Worm (Caenorhabditis elegans) whole organism, young adult: ENCODE measurements around the gene tiar-2.

Source experiments
- B0035.1 ChIP-seq: sonication (generic microtip); optimal IDR thresholded peaks from 2 replicates; lab custom pipeline; 2016; ENCODE audit warnings: missing genetic modification characterization, mild to moderate bottlenecking, missing compliant biosample characterization, missing genotype, missing genetic modification reagents
- B0261.1 ChIP-seq: sonication (generic microtip); optimal IDR thresholded peaks from 2 replicates; lab custom pipeline; 2016; ENCODE audit warnings: mild to moderate bottlenecking, missing genetic modification characterization, moderate library complexity, missing compliant biosample characterization
- B0336.3 ChIP-seq: fragments of 200-800 bp; sonication (Bioruptor generic); IDR thresholded peaks from 2 replicates; pipeline ENCODE4 v1.3.6; 2022; ENCODE audit warnings: missing genetic modification characterization, missing compliant biosample characterization
- F10E7.11 ChIP-seq: sonication (generic microtip); optimal IDR thresholded peaks from 2 replicates; lab custom pipeline; 2017; ENCODE audit warnings: mild to moderate bottlenecking, missing genetic modification characterization, moderate library complexity, missing compliant biosample characterization
- F49E8.2 ChIP-seq: sonication (generic microtip); optimal IDR thresholded peaks from 3 replicates; lab custom pipeline; 2017; ENCODE audit warnings: missing genetic modification characterization, mild to moderate bottlenecking, missing compliant biosample characterization, antibody characterized with exemption, moderate library complexity; ENCODE audit not compliant: insufficient read depth
- F55B11.4 ChIP-seq: sonication (generic microtip); optimal IDR thresholded peaks from 2 replicates; lab custom pipeline; 2016; ENCODE audit warnings: missing compliant biosample characterization, missing genetic modification characterization, borderline replicate concordance; ENCODE audit not compliant: insufficient read depth
- K12H6.12 ChIP-seq: fragments of 200-800 bp; sonication (Bioruptor generic); optimal IDR thresholded peaks from 2 replicates; lab custom pipeline; 2018; ENCODE audit warnings: mild to moderate bottlenecking, missing genetic modification characterization, missing compliant biosample characterization
- T07F8.4 ChIP-seq: sonication (generic microtip); optimal IDR thresholded peaks from 2 replicates; lab custom pipeline; 2016; ENCODE audit warnings: mild to moderate bottlenecking, missing genetic modification characterization, moderate library complexity, missing compliant biosample characterization
- Y53F4B.3 ChIP-seq: fragments of 200-800 bp; sonication (Bioruptor generic); IDR thresholded peaks from 2 replicates; pipeline ENCODE4 v1.3.6; 2022; ENCODE audit warnings: missing genetic modification reagents, missing genetic modification characterization, missing compliant biosample characterization
- Y53G8AR.9 ChIP-seq: fragments of 200-800 bp; sonication (Bioruptor generic); conservative IDR thresholded peaks from 2 replicates; pipeline ENCODE4 v1.3.6; 2022; ENCODE audit warnings: missing genetic modification reagents, missing genetic modification characterization, missing compliant biosample characterization
- Y56A3A.18 ChIP-seq: fragments of 200-800 bp; sonication (Bioruptor generic); IDR thresholded peaks from 2 replicates; pipeline ENCODE4 v1.3.6; 2022; ENCODE audit warnings: missing genetic modification reagents, missing genetic modification characterization, missing compliant biosample characterization
- Y67H2A.10 ChIP-seq: fragments of 200-800 bp; sonication (Bioruptor generic); conservative IDR thresholded peaks from 2 replicates; pipeline ENCODE4 v1.3.6; 2022; ENCODE audit warnings: missing genetic modification reagents, missing genetic modification characterization, missing compliant biosample characterization
- Y95B8A.8 ChIP-seq: fragments of 200-800 bp; sonication (Bioruptor generic); IDR thresholded peaks from 2 replicates; pipeline ENCODE4 v1.3.6; 2022; ENCODE audit warnings: missing genetic modification reagents, missing genetic modification characterization, missing compliant biosample characterization
- atf-7 ChIP-seq: sonication (generic microtip); optimal IDR thresholded peaks from 2 replicates; lab custom pipeline; 2017; ENCODE audit warnings: mild to moderate bottlenecking, missing genetic modification characterization, missing compliant biosample characterization
- bed-2 ChIP-seq: fragments of 200-800 bp; sonication (Bioruptor generic); IDR thresholded peaks from 2 replicates; pipeline ENCODE4 v1.3.6; 2022; ENCODE audit warnings: missing genetic modification reagents, missing genetic modification characterization, missing compliant biosample characterization
- cebp-1 ChIP-seq, 2 experiments: fragments of 200-800 bp in 1 of 2; sonication (Bioruptor generic) in 1 of 2; sonication (generic microtip) in 1 of 2; IDR thresholded peaks in 1 of 2; optimal IDR thresholded peaks in 1 of 2; 2 replicates each; pipeline versions ENCODE4 v1.3.6 to Lab custom; 2017 to 2022; ENCODE audit warnings: missing compliant biosample characterization in 2 of 2, missing genetic modification characterization in 2 of 2, mild to moderate bottlenecking in 1 of 2, missing genetic modification reagents in 1 of 2, moderate library complexity in 1 of 2
- cebp-2 ChIP-seq: fragments of 200-800 bp; sonication (Bioruptor generic); IDR thresholded peaks from 2 replicates; pipeline ENCODE4 v1.3.6; 2022; ENCODE audit warnings: missing genetic modification characterization, missing compliant biosample characterization
- ceh-100 ChIP-seq: fragments of 200-800 bp; sonication (Bioruptor generic); IDR thresholded peaks from 2 replicates; pipeline ENCODE4 v1.3.6; 2022; ENCODE audit warnings: missing genetic modification reagents, missing genetic modification characterization, missing compliant biosample characterization
- ceh-27 ChIP-seq: fragments of 200-800 bp; sonication (Bioruptor generic); optimal IDR thresholded peaks from 2 replicates; lab custom pipeline; 2018; ENCODE audit warnings: mild to moderate bottlenecking, missing genetic modification characterization, moderate library complexity, missing compliant biosample characterization
- ceh-58 ChIP-seq: fragments of 200-800 bp; sonication (Bioruptor generic); IDR thresholded peaks from 2 replicates; pipeline ENCODE4 v1.3.6; 2022; ENCODE audit warnings: missing genetic modification characterization, missing compliant biosample characterization
- dox-1 ChIP-seq: fragments of 200-800 bp; sonication (Bioruptor generic); IDR thresholded peaks from 2 replicates; pipeline ENCODE4 v1.3.6; 2022; ENCODE audit warnings: missing genetic modification reagents, missing genetic modification characterization, missing compliant biosample characterization
- egrh-3 ChIP-seq: fragments of 200-800 bp; sonication (Bioruptor generic); IDR thresholded peaks from 2 replicates; pipeline ENCODE4 v1.3.6; 2022; ENCODE audit warnings: missing genetic modification reagents, missing genetic modification characterization, missing compliant biosample characterization
- fkh-3 ChIP-seq: sonication (generic microtip); optimal IDR thresholded peaks from 2 replicates; lab custom pipeline; 2016; ENCODE audit warnings: mild to moderate bottlenecking, missing genetic modification characterization, missing compliant biosample characterization
- hlh-12 ChIP-seq: sonication (generic microtip); optimal IDR thresholded peaks from 2 replicates; lab custom pipeline; 2016; ENCODE audit warnings: missing genetic modification characterization, missing compliant biosample characterization
- hmg-1.2 ChIP-seq: fragments of 200-800 bp; sonication (Bioruptor generic); IDR thresholded peaks from 2 replicates; pipeline ENCODE4 v1.3.6; 2022; ENCODE audit warnings: missing genetic modification reagents, missing genetic modification characterization, missing compliant biosample characterization
- hrde-1 ChIP-seq: sonication (generic microtip); optimal IDR thresholded peaks from 2 replicates; lab custom pipeline; 2016; ENCODE audit warnings: missing genetic modification characterization, mild to moderate bottlenecking, missing compliant biosample characterization, moderate library complexity, missing genotype, missing genetic modification reagents, borderline replicate concordance
- hsf-1 ChIP-seq: fragments of 200-800 bp; sonication (Bioruptor generic); IDR thresholded peaks from 2 replicates; pipeline ENCODE4 v1.3.6; 2022; ENCODE audit warnings: missing genetic modification reagents, missing genetic modification characterization, missing compliant biosample characterization
- let-526 ChIP-seq: fragments of 200-800 bp; sonication (Bioruptor generic); IDR thresholded peaks from 2 replicates; pipeline ENCODE4 v1.3.6; 2022; ENCODE audit warnings: missing genetic modification reagents, missing genetic modification characterization, missing compliant biosample characterization
- lir-1 ChIP-seq: fragments of 200-800 bp; sonication (Bioruptor generic); conservative IDR thresholded peaks from 2 replicates; pipeline ENCODE4 v1.3.6; 2022; ENCODE audit warnings: missing genetic modification reagents, missing genetic modification characterization, missing compliant biosample characterization
- madf-10 ChIP-seq: sonication (generic microtip); optimal IDR thresholded peaks from 2 replicates; lab custom pipeline; 2016; ENCODE audit warnings: mild to moderate bottlenecking, missing genetic modification characterization, missing compliant biosample characterization
- madf-3 ChIP-seq: fragments of 200-800 bp; sonication (Bioruptor generic); IDR thresholded peaks from 2 replicates; pipeline ENCODE4 v1.3.6; 2022; ENCODE audit warnings: missing genetic modification reagents, missing genetic modification characterization, missing compliant biosample characterization
- madf-6 ChIP-seq: fragments of 200-800 bp; sonication (Bioruptor generic); IDR thresholded peaks from 2 replicates; pipeline ENCODE4 v1.3.6; 2022; ENCODE audit warnings: missing genetic modification reagents, missing genetic modification characterization, missing compliant biosample characterization
- madf-8 ChIP-seq: fragments of 200-800 bp; sonication (Bioruptor generic); conservative IDR thresholded peaks from 2 replicates; pipeline ENCODE4 v1.3.6; 2022; ENCODE audit warnings: missing genetic modification reagents, missing genetic modification characterization, missing compliant biosample characterization
- mxl-1 ChIP-seq: sonication (generic microtip); optimal IDR thresholded peaks from 2 replicates; lab custom pipeline; 2016; ENCODE audit warnings: missing genetic modification characterization, missing compliant biosample characterization
- nfya-1 ChIP-seq: sonication (generic microtip); optimal IDR thresholded peaks from 2 replicates; lab custom pipeline; 2017; ENCODE audit warnings: antibody characterized with exemption, missing compliant biosample characterization, missing genetic modification characterization, borderline replicate concordance; ENCODE audit not compliant: insufficient read depth
- nhr-120 ChIP-seq: fragments of 200-800 bp; sonication (Bioruptor generic); IDR thresholded peaks from 2 replicates; pipeline ENCODE4 v1.3.6; 2022; ENCODE audit warnings: missing genetic modification characterization, missing compliant biosample characterization
- nhr-27 ChIP-seq: fragments of 200-800 bp; sonication (Bioruptor generic); optimal IDR thresholded peaks from 2 replicates; lab custom pipeline; 2018; ENCODE audit warnings: mild to moderate bottlenecking, missing genetic modification characterization, moderate library complexity, missing compliant biosample characterization
- nhr-90 ChIP-seq: sonication (generic microtip); optimal IDR thresholded peaks from 2 replicates; lab custom pipeline; 2016; ENCODE audit warnings: missing genotype, mild to moderate bottlenecking, missing genetic modification characterization, missing compliant biosample characterization
- pbrm-1 ChIP-seq: fragments of 200-800 bp; sonication (Bioruptor generic); IDR thresholded peaks from 2 replicates; pipeline ENCODE4 v1.3.6; 2022; ENCODE audit warnings: missing genetic modification reagents, missing genetic modification characterization, missing compliant biosample characterization
- rcor-1 ChIP-seq: fragments of 200-800 bp; sonication (Bioruptor generic); IDR thresholded peaks from 2 replicates; pipeline ENCODE4 v1.3.6; 2022; ENCODE audit warnings: missing genetic modification reagents, missing genetic modification characterization, missing compliant biosample characterization
- rec-8 ChIP-seq, 2 experiments: sonication (generic microtip); optimal IDR thresholded peaks; 2 replicates each; lab custom pipeline; 2016; ENCODE audit warnings: mild to moderate bottlenecking in 2 of 2, missing genetic modification characterization in 2 of 2, missing genetic modification reagents in 2 of 2, missing genotype in 2 of 2, missing biosample characterization in 1 of 2, missing compliant biosample characterization in 1 of 2, moderate library complexity in 1 of 2
- repo-1 ChIP-seq: sonication (generic microtip); optimal IDR thresholded peaks from 2 replicates; lab custom pipeline; 2017; ENCODE audit warnings: mild to moderate bottlenecking, missing genetic modification characterization, missing compliant biosample characterization
- sea-2 ChIP-seq: fragments of 200-800 bp; sonication (Bioruptor generic); IDR thresholded peaks from 2 replicates; pipeline ENCODE4 v1.3.6; 2022; ENCODE audit warnings: missing genetic modification characterization, missing compliant biosample characterization
- snpc-1.1 ChIP-seq: sonication (generic microtip); optimal IDR thresholded peaks from 2 replicates; lab custom pipeline; 2017; ENCODE audit warnings: missing genetic modification characterization, mild to moderate bottlenecking, missing compliant biosample characterization, antibody characterized with exemption, moderate library complexity, missing genotype, missing genetic modification reagents; ENCODE audit not compliant: insufficient read depth
- tbx-9 ChIP-seq: sonication (generic microtip); optimal IDR thresholded peaks from 2 replicates; lab custom pipeline; 2016; ENCODE audit warnings: borderline replicate concordance, missing genetic modification characterization, inconsistent platforms, missing compliant biosample characterization
- ztf-26 ChIP-seq: sonication (generic microtip); optimal IDR thresholded peaks from 2 replicates; lab custom pipeline; 2017; ENCODE audit warnings: missing genetic modification characterization, missing compliant biosample characterization
- ztf-28 ChIP-seq: fragments of 200-800 bp; sonication (Bioruptor generic); IDR thresholded peaks from 2 replicates; pipeline ENCODE4 v1.3.6; 2022; ENCODE audit warnings: missing genetic modification reagents, missing genetic modification characterization, missing compliant biosample characterization
- ztf-6 ChIP-seq: fragments of 200-800 bp; sonication (Bioruptor generic); IDR thresholded peaks from 2 replicates; pipeline ENCODE4 v1.3.6; 2022; ENCODE audit warnings: missing genetic modification reagents, missing genetic modification characterization, missing compliant biosample characterization

The tiar-2 gene

DNA sequence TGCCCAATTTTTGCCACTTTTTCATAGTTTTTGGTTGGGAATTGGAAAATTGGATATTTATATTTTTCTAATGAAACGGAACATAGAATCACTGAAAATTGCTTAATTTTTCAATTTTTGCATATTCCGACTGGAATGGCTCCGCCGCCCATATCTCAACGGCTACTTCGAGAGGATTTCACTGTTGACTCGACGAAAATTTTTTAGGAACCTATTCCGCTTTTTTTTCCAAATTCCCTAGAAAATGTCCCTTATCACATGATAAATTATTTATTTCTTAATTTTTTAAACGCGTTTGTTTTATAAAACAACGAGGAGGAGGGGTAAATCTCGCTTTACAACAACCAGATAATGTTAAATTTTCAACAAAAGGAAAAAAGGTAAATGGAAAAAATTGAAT lies 41.8 kb upstream of the tiar-2 start:
- TF ChIP-seq rec-8 (tag; optimal IDR thresholded peaks at IDR 0.05; lab: Kevin White, UChicago) (no peak), madf-3 (GFP tag; lab: Robert Waterston, UW) (no peak), hsf-1 (GFP tag; lab: Robert Waterston, UW) (peak; percentile 78), Y53G8AR.9 (GFP tag; lab: Robert Waterston, UW) (peak; percentile 85; the same call in 1 of the 2 replicates), rcor-1 (GFP tag; lab: Robert Waterston, UW) (no peak), madf-8 (GFP tag; lab: Robert Waterston, UW) (no peak), Y67H2A.10 (GFP tag; lab: Robert Waterston, UW) (no peak), ceh-27 (GFP tag; lab: Kevin White, UChicago) (no peak), ceh-58 (GFP tag; lab: Robert Waterston, UW) (no peak), F49E8.2 (tag; lab: Kevin White, UChicago) (peak; percentile 0), Y53F4B.3 (no peak), nhr-120 (GFP tag; lab: Robert Waterston, UW) (no peak), sea-2 (GFP tag; lab: Robert Waterston, UW) (no peak), F55B11.4 (tag; lab: Kevin White, UChicago) (no peak), Y95B8A.8 (GFP tag; lab: Robert Waterston, UW) (peak; percentile 82), B0336.3 (GFP tag; lab: Robert Waterston, UW) (peak; percentile 74; the same call in 1 of the 2 replicates), ztf-26 (tag; lab: Kevin White, UChicago) (no peak), ceh-100 (GFP tag; lab: Robert Waterston, UW) (0 out of 2 replicates have a peak, but pooled peaks have one; percentile 21), lir-1 (no peak), nfya-1 (tag; lab: Kevin White, UChicago) (no peak), Y56A3A.18 (GFP tag; lab: Robert Waterston, UW) (peak; percentile 44; the same call in 1 of the 2 replicates), repo-1 (tag; lab: Kevin White, UChicago) (no peak), T07F8.4 (tag; lab: Kevin White, UChicago) (no peak), madf-10 (tag; lab: Kevin White, UChicago) (no peak), F10E7.11 (tag; lab: Kevin White, UChicago) (no peak), madf-6 (GFP tag; lab: Robert Waterston, UW) (peak; percentile 80), B0035.1 (tag; lab: Kevin White, UChicago) (no peak), cebp-2 (GFP tag; lab: Robert Waterston, UW) (no peak), B0261.1 (tag; lab: Kevin White, UChicago) (no peak), mxl-1 (no peak), fkh-3 (tag; lab: Kevin White, UChicago) (no peak), ztf-6 (GFP tag; lab: Robert Waterston, UW) (no peak), hlh-12 (tag; lab: Kevin White, UChicago) (no peak), hrde-1 (tag; lab: Kevin White, UChicago) (peak; percentile 59), dox-1 (no peak; the same call in 1 of the 2 replicates), hmg-1.2 (GFP tag; lab: Robert Waterston, UW) (peak; percentile 37), cebp-1 (GFP tag; IDR thresholded peaks at IDR 0.05; lab: Robert Waterston, UW) (no peak), cebp-1 (tag; optimal IDR thresholded peaks at IDR 0.05; lab: Kevin White, UChicago) (peak; percentile 45), nhr-27 (tag; lab: Kevin White, UChicago) (no peak), let-526 (GFP tag; lab: Robert Waterston, UW) (no peak), tbx-9 (tag; lab: Kevin White, UChicago) (no peak), atf-7 (tag; lab: Kevin White, UChicago) (peak; percentile 64), nhr-90 (no peak), ztf-28 (GFP tag; lab: Robert Waterston, UW) (no peak), snpc-1.1 (tag; lab: Kevin White, UChicago) (peak; percentile 3), bed-2 (GFP tag; lab: Robert Waterston, UW) (no peak), pbrm-1 (GFP tag; lab: Robert Waterston, UW) (0 out of 2 replicates have a peak, but pooled peaks have one; percentile 49), K12H6.12 (tag; lab: Kevin White, UChicago) (no peak), egrh-3 (GFP tag; lab: Robert Waterston, UW) (no peak)
